Fruit fly (Drosophila melanogaster): Measurements from ENCODE around the gene PolrMT.

dm6 chr2L:1094724-1095123 is 13.4 kb downstream of the PolrMT start:
- TF ChIP-seq CG8944 (GFP tag; optimal IDR thresholded peaks at IDR 0.05) = no peak
- TF ChIP-seq luna (GFP tag; optimal IDR thresholded peaks at IDR 0.05) = no peak
- no peak for TF ChIP-seq CG15696 (tag; optimal IDR thresholded peaks at IDR 0.05)
- no peak for TF ChIP-seq zen (tag; optimal IDR thresholded peaks at IDR 0.05)
- no peak for TF ChIP-seq CG17612 (GFP tag; IDR thresholded peaks at IDR 0.05)
- no peak for TF ChIP-seq CG18476 (GFP tag; optimal IDR thresholded peaks at IDR 0.05)
- TF ChIP-seq tna (GFP tag; IDR thresholded peaks at IDR 0.05; ENCODE audit: partially characterized antibody) = no peak
- TF ChIP-seq sd (tag; optimal IDR thresholded peaks at IDR 0.05) = peak; percentile 5
